Fruit fly (Drosophila melanogaster): ENCODE data around the gene Uch-L5.

Gene Uch-L5

DNA sequence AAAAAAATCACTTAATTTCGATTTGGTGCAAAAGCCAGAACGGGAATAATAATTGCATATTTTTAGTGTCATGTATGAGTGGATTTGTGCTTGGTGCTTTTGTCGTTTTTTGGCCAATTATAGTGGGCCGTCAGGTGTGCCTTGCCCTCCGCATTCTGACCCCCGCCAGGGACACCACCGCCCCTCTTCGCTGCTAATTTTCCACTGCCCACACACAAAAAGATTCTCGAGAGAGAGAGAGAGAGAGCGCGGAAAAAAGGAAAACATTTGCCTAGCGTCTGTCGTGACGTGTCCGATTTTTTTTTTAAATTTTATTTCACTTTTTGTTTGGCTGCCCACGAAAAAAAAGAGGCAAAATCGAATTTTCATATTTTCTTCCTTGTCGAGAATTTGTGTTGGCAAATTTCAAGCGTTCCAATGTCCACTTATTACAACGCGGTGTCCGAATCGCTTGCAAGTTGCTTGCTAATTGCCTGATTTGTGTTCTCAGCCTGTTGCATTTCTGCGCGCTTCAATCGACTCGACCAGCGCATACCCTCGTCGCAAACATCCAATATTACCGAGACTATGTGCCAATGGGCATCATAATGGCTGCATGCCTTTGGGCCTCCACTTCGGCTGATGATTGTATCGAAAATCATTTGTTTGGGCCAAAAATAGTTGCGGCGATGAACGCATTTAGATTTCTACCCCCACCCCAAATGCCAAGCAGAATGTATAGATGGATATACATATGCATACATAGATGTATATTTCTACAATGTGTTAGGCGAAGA, 44.7 kb downstream of the Uch-L5 start:
- TF ChIP-seq CG3407 (GFP tag; optimal IDR thresholded peaks at IDR 0.05) (no peak), Dip2 (GFP tag; IDR thresholded peaks at IDR 0.05) (no peak), hb (GFP tag; IDR thresholded peaks at IDR 0.05; ENCODE audit: partially characterized antibody) (no peak), CG15601 (tag; optimal IDR thresholded peaks at IDR 0.05) (no peak), CG10565 (GFP tag; optimal IDR thresholded peaks at IDR 0.05) (no peak), CG11247 (GFP tag; IDR thresholded peaks at IDR 0.05) (no peak), ro (GFP tag; IDR thresholded peaks at IDR 0.05) (no peak), ftz-f1 (GFP tag; optimal IDR thresholded peaks at IDR 0.05) (peak; percentile 51), CG17912 (GFP tag; optimal IDR thresholded peaks at IDR 0.05) (no peak), sd (tag; optimal IDR thresholded peaks at IDR 0.05) (peak; percentile 75), Hmx (GFP tag; optimal IDR thresholded peaks at IDR 0.05) (no peak), crol (GFP tag; IDR thresholded peaks at IDR 0.05) (peak; percentile 24; the same call in 1 of the 2 replicates), CG1792 (GFP tag; optimal IDR thresholded peaks at IDR 0.05) (no peak), h (optimal IDR thresholded peaks at IDR 0.05) (no peak), CG2199 (GFP tag; IDR thresholded peaks at IDR 0.05) (peak; percentile 64; the same call in 2 of the 3 replicates), CG42726 (GFP tag; IDR thresholded peaks at IDR 0.05; ENCODE audit: partially characterized antibody) (0 out of 2 replicates have a peak, but pooled peaks have one; percentile 21), lola (GFP tag; optimal IDR thresholded peaks at IDR 0.05) (no peak), slbo (GFP tag; IDR thresholded peaks at IDR 0.05) (no peak), CG16813 (GFP tag; IDR thresholded peaks at IDR 0.05; ENCODE audit: partially characterized antibody) (no peak), CTCF (GFP tag; optimal IDR thresholded peaks at IDR 0.05) (no peak), CG15011 (GFP tag; optimal IDR thresholded peaks at IDR 0.05) (no peak), CG16815 (GFP tag; optimal IDR thresholded peaks at IDR 0.05) (no peak), ato (GFP tag; IDR thresholded peaks at IDR 0.05; ENCODE audit: partially characterized antibody) (peak; percentile 26; the same call in 1 of the 2 replicates), D19B (GFP tag; optimal IDR thresholded peaks at IDR 0.05) (peak; percentile 55), chm (GFP tag; IDR thresholded peaks at IDR 0.05) (no peak), D19A (tag; optimal IDR thresholded peaks at IDR 0.05) (peak; percentile 9), sob (GFP tag; IDR thresholded peaks at IDR 0.05) (peak; percentile 22; the same call in 1 of the 2 replicates), Eip74EF (GFP tag; optimal IDR thresholded peaks at IDR 0.05) (no peak), cwo (GFP tag; optimal IDR thresholded peaks at IDR 0.05) (no peak), usp (GFP tag; optimal IDR thresholded peaks at IDR 0.05) (no peak), CG8388 (GFP tag; optimal IDR thresholded peaks at IDR 0.05) (no peak), NFAT (GFP tag; IDR thresholded peaks at IDR 0.05) (peak; percentile 35; the same call in 1 of the 2 replicates), sr (GFP tag; IDR thresholded peaks at IDR 0.05) (peak; percentile 91), Kr (GFP tag; optimal IDR thresholded peaks at IDR 0.05) (no peak), Gsc (GFP tag; IDR thresholded peaks at IDR 0.05) (no peak), CG32767 (GFP tag; IDR thresholded peaks at IDR 0.05) (0 out of 2 replicates have a peak, but pooled peaks have one; percentile 13), chn (GFP tag; optimal IDR thresholded peaks at IDR 0.05) (no peak), Deaf1 (tag; optimal IDR thresholded peaks at IDR 0.05) (no peak), row (GFP tag; IDR thresholded peaks at IDR 0.05) (0 out of 3 replicates have a peak, but pooled peaks have one; percentile 37), CG7745 (tag; optimal IDR thresholded peaks at IDR 0.05) (no peak), Trl (optimal IDR thresholded peaks at IDR 0.05) (peak in 1 of 2 experiments; percentile 44), Trl (GFP tag; optimal IDR thresholded peaks at IDR 0.05) (no peak), cg (GFP tag; optimal IDR thresholded peaks at IDR 0.05) (peak; percentile 8), Med (GFP tag) (peak; percentile 59), ara (GFP tag; IDR thresholded peaks at IDR 0.05) (0 out of 2 replicates have a peak, but pooled peaks have one; percentile 23)
